Fruit fly (Drosophila melanogaster) whole organism, prepupa: ENCODE data around the gene chp.

Source experiments
- CG6808 ChIP-seq: fragments of 200-800 bp; sonication (Bioruptor generic); optimal IDR thresholded peaks from 3 replicates; lab custom pipeline; 2017; ENCODE audit warnings: missing biosample characterization, missing genetic modification characterization, mild to moderate bottlenecking, moderate library complexity, missing genetic modification reagents
- achi ChIP-seq: fragments of 200-800 bp; sonication (Bioruptor generic); optimal IDR thresholded peaks from 3 replicates; lab custom pipeline; 2016; ENCODE audit warnings: missing biosample characterization, missing genetic modification characterization
- net ChIP-seq: fragments of 200-800 bp; sonication (Bioruptor generic); optimal IDR thresholded peaks from 3 replicates; lab custom pipeline; 2016; ENCODE audit warnings: missing biosample characterization, missing genetic modification characterization

- TF ChIP-seq CG6808 (peak; percentile 83), achi (GFP tag; lab: Kevin White, UChicago) (no peak), net (GFP tag; lab: Kevin White, UChicago) (peak; percentile 71)
These were observed 11.0 kb upstream of the chp start for dm6 chr3R:31221337-31222047.
